Worm (Caenorhabditis elegans): ENCODE data around the gene M04C3.2.

ce11 chrV:19402855-19403254, 45.9 kb downstream of the M04C3.2 start, which contains the start of gene C25F9.12:
- TF ChIP-seq nhr-11 (tag; optimal IDR thresholded peaks at IDR 0.05) (no peak), snpc-4 (tag; optimal IDR thresholded peaks at IDR 0.05) (no peak), ZK546.5 (tag; optimal IDR thresholded peaks at IDR 0.05) (no peak), F13H6.1 (tag; optimal IDR thresholded peaks at IDR 0.05) (no peak), skn-1 (tag; optimal IDR thresholded peaks at IDR 0.05) (no peak), egl-27 (tag; optimal IDR thresholded peaks at IDR 0.05) (no peak), ztf-11 (tag; optimal IDR thresholded peaks at IDR 0.05) (no peak), lin-11 (tag; optimal IDR thresholded peaks at IDR 0.05) (no peak), aly-2 (tag; optimal IDR thresholded peaks at IDR 0.05) (no peak), unc-39 (tag; optimal IDR thresholded peaks at IDR 0.05) (no peak), nhr-237 (tag; optimal IDR thresholded peaks at IDR 0.05) (no peak), lsy-2 (tag; optimal IDR thresholded peaks at IDR 0.05) (no peak)

All from whole organism, L2 larva.